Worm (Caenorhabditis elegans) whole organism, L2 larva: ENCODE data around the gene Y39A3A.3.

Experiments
- fos-1 ChIP-seq: fragments of 150-350 bp; optimal IDR thresholded peaks from 2 replicates; lab custom pipeline; 2014; ENCODE audit warnings: missing biosample characterization, missing genetic modification characterization
- lin-39 ChIP-seq: fragments of 150-350 bp; optimal IDR thresholded peaks from 2 replicates; lab custom pipeline; 2014; ENCODE audit warnings: missing biosample characterization, missing genetic modification reagents, missing genetic modification characterization
- lsy-2 ChIP-seq, 2 experiments: fragments of 150-350 bp in 1 of 2; sonication (generic microtip) in 1 of 2; optimal IDR thresholded peaks; 2 replicates each; lab custom pipeline; 2014 to 2017; ENCODE audit warnings: missing biosample characterization in 2 of 2, missing genetic modification characterization in 2 of 2
- snpc-4 ChIP-seq: fragments of 150-350 bp; optimal IDR thresholded peaks from 2 replicates; lab custom pipeline; 2014; ENCODE audit warnings: missing biosample characterization, missing genetic modification characterization
- ztf-4 ChIP-seq: fragments of 150-350 bp; optimal IDR thresholded peaks from 2 replicates; lab custom pipeline; 2014; ENCODE audit warnings: missing biosample characterization, missing genetic modification characterization

DNA sequence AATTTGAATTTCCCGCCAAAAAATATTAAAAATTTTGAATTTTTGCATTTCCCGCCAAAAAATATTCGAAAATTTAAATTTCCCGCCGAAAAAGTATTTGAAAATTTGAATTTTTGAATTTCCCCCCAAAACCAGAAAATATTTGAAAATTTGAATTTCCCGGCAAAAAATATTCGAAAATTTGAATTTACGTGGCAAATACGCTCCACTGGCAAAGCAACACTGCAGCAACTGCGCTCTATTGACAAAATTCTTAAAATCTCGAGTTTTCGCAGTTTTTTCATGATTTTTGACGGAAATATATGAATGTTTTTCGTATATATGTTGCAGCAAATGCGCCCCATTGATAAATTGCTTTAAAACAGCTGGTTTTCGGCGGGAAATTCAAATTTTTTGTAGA lies 43.2 kb upstream of the Y39A3A.3 start:
- TF ChIP-seq lin-39 (tag; lab: Kevin White, UChicago) (no peak), snpc-4 (tag; lab: Kevin White, UChicago) (no peak), lsy-2 (tag; optimal IDR thresholded peaks at IDR 0.05; lab: Kevin White, UChicago) (no peak), ztf-4 (tag; lab: Kevin White, UChicago) (no peak), fos-1 (tag; lab: Kevin White, UChicago) (no peak)
